Worm (Caenorhabditis elegans) whole organism, L1 larva: ENCODE measurements around the gene hpx-2.

Experiments used
- aha-1 ChIP-seq: fragments of 150-350 bp; optimal IDR thresholded peaks from 2 replicates; lab custom pipeline; 2014; ENCODE audit warnings: missing biosample characterization, missing genetic modification characterization
- ama-1 ChIP-seq: fragments of 150-350 bp; optimal IDR thresholded peaks from 2 replicates; lab custom pipeline; 2014
- dpl-1 ChIP-seq, 3 experiments: fragments of 150-350 bp in 2 of 3; sonication (generic microtip) in 1 of 3; optimal IDR thresholded peaks; 2 replicates each; lab custom pipeline; 2014 to 2017; ENCODE audit warnings: missing biosample characterization in 3 of 3, missing genetic modification characterization in 3 of 3, missing genetic modification reagents in 3 of 3
- efl-3 ChIP-seq: fragments of 200-800 bp; sonication (Bioruptor generic); optimal IDR thresholded peaks from 2 replicates; lab custom pipeline; 2018; ENCODE audit warnings: mild to moderate bottlenecking, missing genetic modification characterization, missing compliant biosample characterization
- egl-13 ChIP-seq: sonication (generic microtip); optimal IDR thresholded peaks from 2 replicates; lab custom pipeline; 2016; ENCODE audit warnings: missing genotype, missing genetic modification reagents, missing genetic modification characterization, missing compliant biosample characterization
- nhr-28 ChIP-seq: fragments of 150-350 bp; optimal IDR thresholded peaks from 2 replicates; lab custom pipeline; 2014; ENCODE audit warnings: missing biosample characterization, missing genetic modification characterization
- nhr-77 ChIP-seq: fragments of 150-350 bp; optimal IDR thresholded peaks from 2 replicates; lab custom pipeline; 2014; ENCODE audit warnings: missing biosample characterization, missing genetic modification characterization
- unc-62 ChIP-seq: fragments of 150-350 bp; optimal IDR thresholded peaks from 2 replicates; lab custom pipeline; 2014; ENCODE audit warnings: missing biosample characterization, missing genetic modification reagents, missing genetic modification characterization

ce11 chrV:13889516-13889915, 39.2 kb downstream of the hpx-2 start, which contains the start of gene spp-12:
- TF ChIP-seq nhr-28 (tag; lab: Kevin White, UChicago), result no peak
- TF ChIP-seq dpl-1 (GFP tag; optimal IDR thresholded peaks at IDR 0.05; lab: Kevin White, UChicago), result no peak
- no peak for TF ChIP-seq nhr-77 (tag; lab: Kevin White, UChicago)
- no peak for TF ChIP-seq egl-13 (tag; lab: Kevin White, UChicago)
- TF ChIP-seq ama-1 (lab: Kevin White, UChicago), result no peak
- no peak for TF ChIP-seq unc-62 (GFP tag; lab: Kevin White, UChicago)
- TF ChIP-seq efl-3 (GFP tag; lab: Kevin White, UChicago), result no peak
- TF ChIP-seq aha-1 (tag; lab: Kevin White, UChicago), result no peak
